Fruit fly (Drosophila melanogaster) whole organism, embryonic: Measurements from ENCODE around the gene mRpS30.

Experiments used
- Bgb ChIP-seq: fragments of 200-800 bp; sonication (Bioruptor generic); IDR thresholded peaks from 2 replicates; pipeline ENCODE4 v1.3.6; 2022; ENCODE audit warnings: missing biosample characterization, missing genetic modification characterization; ENCODE audit not compliant: partially characterized antibody
- Bteb2 ChIP-seq: fragments of 200-800 bp; sonication (Bioruptor generic); optimal IDR thresholded peaks from 2 replicates; lab custom pipeline; 2016; ENCODE audit warnings: missing biosample characterization, missing genetic modification characterization
- CG10267 ChIP-seq: fragments of 200-800 bp; sonication (Bioruptor generic); optimal IDR thresholded peaks from 2 replicates; lab custom pipeline; 2018; ENCODE audit warnings: missing biosample characterization, mild to moderate bottlenecking, missing genetic modification characterization, moderate library complexity
- CG10321 ChIP-seq: fragments of 200-800 bp; sonication (Bioruptor generic); IDR thresholded peaks from 2 replicates; pipeline ENCODE4 v1.3.6; 2022; ENCODE audit warnings: missing biosample characterization, missing genetic modification characterization
- CG10979 ChIP-seq: fragments of 200-800 bp; sonication (Bioruptor generic); optimal IDR thresholded peaks from 2 replicates; lab custom pipeline; 2018; ENCODE audit warnings: missing biosample characterization, mild to moderate bottlenecking, missing genetic modification characterization, moderate library complexity
- CG1602 ChIP-seq: fragments of 200-800 bp; sonication (Bioruptor generic); optimal IDR thresholded peaks from 3 replicates; lab custom pipeline; 2016; ENCODE audit warnings: missing biosample characterization, missing genetic modification characterization
- CG18599 ChIP-seq: fragments of 200-800 bp; sonication (Bioruptor generic); optimal IDR thresholded peaks from 3 replicates; lab custom pipeline; 2017; ENCODE audit warnings: missing biosample characterization, missing genetic modification characterization, mild to moderate bottlenecking, moderate library complexity, missing genetic modification reagents
- CG18619 ChIP-seq: fragments of 200-800 bp; sonication (Bioruptor generic); optimal IDR thresholded peaks from 3 replicates; lab custom pipeline; 2017; ENCODE audit warnings: missing biosample characterization, mild to moderate bottlenecking, missing genetic modification characterization
- CG2678 ChIP-seq: fragments of 200-800 bp; sonication (Bioruptor generic); optimal IDR thresholded peaks from 3 replicates; lab custom pipeline; 2019; ENCODE audit warnings: missing biosample characterization, mild to moderate bottlenecking, missing genetic modification characterization, moderate library complexity
- CG31388 ChIP-seq: fragments of 200-800 bp; sonication (Bioruptor generic); optimal IDR thresholded peaks from 2 replicates; lab custom pipeline; 2016; ENCODE audit warnings: missing biosample characterization, missing genetic modification characterization
- CG32532 ChIP-seq: fragments of 200-800 bp; sonication (Bioruptor generic); IDR thresholded peaks from 2 replicates; pipeline ENCODE4 v1.3.6; 2022; ENCODE audit warnings: missing biosample characterization, missing genetic modification characterization
- CG3281 ChIP-seq: fragments of 200-800 bp; sonication (Bioruptor generic); optimal IDR thresholded peaks from 3 replicates; lab custom pipeline; 2017; ENCODE audit warnings: missing biosample characterization, mild to moderate bottlenecking, missing genetic modification characterization
- CG3407 ChIP-seq: fragments of 200-800 bp; sonication (Bioruptor generic); optimal IDR thresholded peaks from 2 replicates; lab custom pipeline; 2018; ENCODE audit warnings: missing biosample characterization, mild to moderate bottlenecking, missing genetic modification characterization
- CG3838 ChIP-seq: fragments of 200-800 bp; sonication (Bioruptor generic); optimal IDR thresholded peaks from 3 replicates; lab custom pipeline; 2016; ENCODE audit warnings: missing biosample characterization, missing genetic modification characterization
- CG6175 ChIP-seq: fragments of 200-800 bp; sonication (Bioruptor generic); IDR thresholded peaks from 3 replicates; pipeline ENCODE4 v1.3.6; 2022; ENCODE audit warnings: missing biosample characterization, missing genetic modification characterization
- CG7987 ChIP-seq: fragments of 200-800 bp; sonication (Bioruptor generic); optimal IDR thresholded peaks from 2 replicates; lab custom pipeline; 2018; ENCODE audit warnings: missing biosample characterization, mild to moderate bottlenecking, missing genetic modification characterization, moderate library complexity
- Deaf1 ChIP-seq: fragments of 200-800 bp; optimal IDR thresholded peaks from 3 replicates; lab custom pipeline; 2019; ENCODE audit warnings: missing biosample characterization, mild to moderate bottlenecking, missing genetic modification characterization, moderate library complexity
- Dref ChIP-seq: fragments of 200-800 bp; sonication (Bioruptor generic); IDR thresholded peaks from 2 replicates; pipeline ENCODE4 v1.3.6; 2022; ENCODE audit warnings: missing biosample characterization, missing genetic modification characterization
- E2f1 ChIP-seq: fragments of 200-800 bp; sonication (Bioruptor generic); IDR thresholded peaks from 2 replicates; pipeline ENCODE4 v1.3.6; 2022; ENCODE audit warnings: missing biosample characterization, missing genetic modification characterization
- Gug ChIP-seq: fragments of 200-800 bp; sonication (Bioruptor generic); IDR thresholded peaks from 4 replicates; pipeline ENCODE4 v1.3.6; 2022; ENCODE audit warnings: missing biosample characterization, missing genetic modification characterization
- HLH4C ChIP-seq: fragments of 200-800 bp; sonication (Bioruptor generic); IDR thresholded peaks from 3 replicates; pipeline ENCODE4 v1.3.6; 2022; ENCODE audit warnings: missing biosample characterization, missing genetic modification characterization; ENCODE audit not compliant: partially characterized antibody
- HmgZ ChIP-seq: fragments of 200-800 bp; sonication (Bioruptor generic); optimal IDR thresholded peaks from 2 replicates; lab custom pipeline; 2018; ENCODE audit warnings: missing biosample characterization, mild to moderate bottlenecking, missing genetic modification characterization
- Kr ChIP-seq: fragments of 200-800 bp; sonication (Bioruptor generic); optimal IDR thresholded peaks from 2 replicates; lab custom pipeline; 2017; ENCODE audit warnings: missing biosample characterization, mild to moderate bottlenecking, missing genetic modification characterization
- bbx ChIP-seq: fragments of 200-800 bp; sonication (Bioruptor generic); IDR thresholded peaks from 2 replicates; pipeline ENCODE4 v1.3.6; 2022; ENCODE audit warnings: missing biosample characterization, missing genetic modification characterization; ENCODE audit not compliant: partially characterized antibody
- eve ChIP-seq, 2 experiments: fragments of >200 bp; optimal IDR thresholded peaks; 2 replicates each; lab custom pipeline; 2017; ENCODE audit warnings: missing biosample characterization in 2 of 2, missing genetic modification characterization in 2 of 2
- fd102C ChIP-seq: fragments of 200-800 bp; sonication (Bioruptor generic); optimal IDR thresholded peaks from 2 replicates; lab custom pipeline; 2018; ENCODE audit warnings: missing biosample characterization, mild to moderate bottlenecking, missing genetic modification characterization, moderate library complexity
- fu2 ChIP-seq: fragments of 200-800 bp; sonication (Bioruptor generic); optimal IDR thresholded peaks from 2 replicates; lab custom pipeline; 2016; ENCODE audit warnings: missing biosample characterization, missing genetic modification characterization
- gem ChIP-seq: fragments of 200-800 bp; sonication (Bioruptor generic); optimal IDR thresholded peaks from 2 replicates; lab custom pipeline; 2019; ENCODE audit warnings: missing biosample characterization, mild to moderate bottlenecking, missing genetic modification characterization, moderate library complexity
- gro ChIP-seq: fragments of 200-800 bp; sonication (Bioruptor generic); optimal IDR thresholded peaks from 2 replicates; lab custom pipeline; 2016; ENCODE audit warnings: missing biosample characterization, missing genetic modification characterization
- pb ChIP-seq: fragments of 200-800 bp; sonication (Bioruptor generic); optimal IDR thresholded peaks from 3 replicates; lab custom pipeline; 2016; ENCODE audit warnings: missing biosample characterization, missing genetic modification characterization
- pita ChIP-seq: fragments of 200-800 bp; sonication (Bioruptor generic); optimal IDR thresholded peaks from 2 replicates; lab custom pipeline; 2017; ENCODE audit warnings: missing biosample characterization, mild to moderate bottlenecking, missing genetic modification characterization
- ro ChIP-seq: fragments of 200-800 bp; sonication (Bioruptor generic); IDR thresholded peaks from 2 replicates; pipeline ENCODE4 v1.3.6; 2022; ENCODE audit warnings: missing biosample characterization, missing genetic modification characterization
- row ChIP-seq: fragments of 200-800 bp; sonication (Bioruptor generic); IDR thresholded peaks from 3 replicates; pipeline ENCODE4 v1.3.6; 2022; ENCODE audit warnings: missing biosample characterization, missing genetic modification characterization
- scrt ChIP-seq: fragments of 200-800 bp; sonication (Bioruptor generic); optimal IDR thresholded peaks from 2 replicates; lab custom pipeline; 2018; ENCODE audit warnings: missing biosample characterization, mild to moderate bottlenecking, missing genetic modification characterization, moderate library complexity
- shn ChIP-seq: fragments of 200-800 bp; sonication (Bioruptor generic); optimal IDR thresholded peaks from 3 replicates; lab custom pipeline; 2016; ENCODE audit warnings: missing biosample characterization, missing genetic modification characterization
- sim ChIP-seq: fragments of 200-800 bp; sonication (Bioruptor generic); IDR thresholded peaks from 2 replicates; pipeline ENCODE4 v1.3.6; 2022; ENCODE audit warnings: missing biosample characterization, missing genetic modification characterization
- sna ChIP-seq: fragments of 200-800 bp; sonication (Bioruptor generic); IDR thresholded peaks from 2 replicates; pipeline ENCODE4 v1.3.6; 2022; ENCODE audit warnings: missing biosample characterization, missing genetic modification characterization; ENCODE audit not compliant: partially characterized antibody
- tap ChIP-seq: fragments of 200-800 bp; optimal IDR thresholded peaks from 3 replicates; lab custom pipeline; 2019; ENCODE audit warnings: missing biosample characterization, mild to moderate bottlenecking, missing genetic modification characterization, moderate library complexity
- tll ChIP-seq, 2 experiments: fragments of 200-800 bp in 1 of 2; fragments of >200 bp in 1 of 2; sonication (Bioruptor generic) in 1 of 2; optimal IDR thresholded peaks; 2 replicates each; lab custom pipeline; 2017 to 2019; ENCODE audit warnings: missing biosample characterization in 2 of 2, missing genetic modification characterization in 2 of 2, mild to moderate bottlenecking in 1 of 2, moderate library complexity in 1 of 2
- trh ChIP-seq: fragments of 200-800 bp; sonication (Bioruptor generic); optimal IDR thresholded peaks from 2 replicates; lab custom pipeline; 2016; ENCODE audit warnings: missing biosample characterization, missing genetic modification characterization
- ttk ChIP-seq: fragments of 200-800 bp; sonication (Bioruptor generic); IDR thresholded peaks from 2 replicates; pipeline ENCODE4 v2.1.2; 2022; ENCODE audit warnings: missing biosample characterization, missing genetic modification characterization

Gene mRpS30

dm6 chrX:15745905-15746681, 39.8 kb upstream of the mRpS30 start, which contains the start of the genes CG8944 and CCT6 (continued):
- TF ChIP-seq shn (GFP tag; lab: Kevin White, UChicago), result no peak
- TF ChIP-seq Deaf1 (tag; lab: Kevin White, UChicago), result no peak
- TF ChIP-seq CG32532 (GFP tag; lab: Robert Waterston, UW), result 0 out of 2 replicates have a peak, but pooled peaks have one; percentile 38
- no peak for TF ChIP-seq CG6175 (GFP tag; lab: Robert Waterston, UW)
- no peak; the same call in 1 of the 2 replicates for TF ChIP-seq Bgb (GFP tag; lab: Robert Waterston, UW)
- no peak for TF ChIP-seq pita (GFP tag; lab: Kevin White, UChicago)
- TF ChIP-seq CG10267 (tag; lab: Kevin White, UChicago), result peak; percentile 40
- no peak for TF ChIP-seq CG2678 (tag; lab: Kevin White, UChicago)
- no peak for TF ChIP-seq tap (tag; lab: Kevin White, UChicago)
- no peak for TF ChIP-seq eve (GFP tag; optimal IDR thresholded peaks at IDR 0.05; lab: Kevin White, UChicago)
- TF ChIP-seq fu2 (GFP tag; lab: Kevin White, UChicago), result no peak
- no peak for TF ChIP-seq trh (GFP tag; lab: Kevin White, UChicago)
- peak; percentile 77 for TF ChIP-seq row (GFP tag; lab: Robert Waterston, UW)
- TF ChIP-seq HmgZ (tag; lab: Kevin White, UChicago), result no peak
- no peak for TF ChIP-seq CG7987 (GFP tag; lab: Kevin White, UChicago)
- no peak for TF ChIP-seq CG3838 (GFP tag; lab: Kevin White, UChicago)
- TF ChIP-seq Bteb2, result no peak
- no peak for TF ChIP-seq tll (GFP tag; optimal IDR thresholded peaks at IDR 0.05; lab: Kevin White, UChicago)
- peak; percentile 44; the same call in 1 of the 2 replicates for TF ChIP-seq bbx (GFP tag; lab: Robert Waterston, UW)
- TF ChIP-seq scrt (GFP tag; lab: Kevin White, UChicago), result no peak
- TF ChIP-seq sim (GFP tag; lab: Robert Waterston, UW), result no peak
- TF ChIP-seq ro (GFP tag; lab: Robert Waterston, UW), result no peak
- no peak for TF ChIP-seq ttk (GFP tag; lab: Robert Waterston, UW)
- no peak for TF ChIP-seq CG1602 (GFP tag; lab: Kevin White, UChicago)
- TF ChIP-seq Kr (GFP tag; lab: Kevin White, UChicago), result no peak
- TF ChIP-seq Gug (GFP tag; lab: Robert Waterston, UW), result no peak
- TF ChIP-seq CG18619 (GFP tag; lab: Kevin White, UChicago), result no peak
- TF ChIP-seq HLH4C (GFP tag; lab: Robert Waterston, UW), result peak; percentile 50; the same call in 1 of the 3 replicates
- TF ChIP-seq gro (GFP tag; lab: Kevin White, UChicago), result no peak
- TF ChIP-seq CG3407 (GFP tag; lab: Kevin White, UChicago), result no peak
- TF ChIP-seq CG3281 (GFP tag; lab: Kevin White, UChicago), result no peak
- no peak for TF ChIP-seq gem
- peak; percentile 71 for TF ChIP-seq Dref (GFP tag; lab: Robert Waterston, UW)
- TF ChIP-seq CG31388 (GFP tag; lab: Kevin White, UChicago), result no peak
- no peak for TF ChIP-seq CG18599
- no peak for TF ChIP-seq sna
- TF ChIP-seq E2f1, result no peak
- TF ChIP-seq CG10979 (tag; lab: Kevin White, UChicago), result no peak
- TF ChIP-seq fd102C (GFP tag; lab: Kevin White, UChicago), result no peak
- TF ChIP-seq pb (GFP tag; lab: Kevin White, UChicago), result no peak
- TF ChIP-seq CG10321 (GFP tag; lab: Robert Waterston, UW), result no peak
